Fruit fly (Drosophila melanogaster) whole organism, embryonic: Measurements from ENCODE around the gene Cyp1.
A peak's percentile ranks its signal among the peaks of the same experiment; 100 is the strongest.

Experiments used
- B-H2 ChIP-seq: fragments of 200-800 bp; sonication (Bioruptor generic); optimal IDR thresholded peaks from 2 replicates; lab custom pipeline; 2018; ENCODE audit warnings: missing biosample characterization, mild to moderate bottlenecking, missing genetic modification characterization
- CG10366 ChIP-seq: fragments of 200-800 bp; sonication (Bioruptor generic); IDR thresholded peaks from 2 replicates; pipeline ENCODE4 v1.3.6; 2022; ENCODE audit warnings: missing biosample characterization, missing genetic modification characterization
- CG10565 ChIP-seq: fragments of 200-800 bp; sonication (Bioruptor generic); optimal IDR thresholded peaks from 3 replicates; lab custom pipeline; 2016; ENCODE audit warnings: missing biosample characterization, mild to moderate bottlenecking, missing genetic modification characterization
- CG10979 ChIP-seq: fragments of 200-800 bp; sonication (Bioruptor generic); optimal IDR thresholded peaks from 2 replicates; lab custom pipeline; 2018; ENCODE audit warnings: missing biosample characterization, mild to moderate bottlenecking, missing genetic modification characterization, moderate library complexity
- CG12155 ChIP-seq: fragments of 200-800 bp; sonication (Bioruptor generic); optimal IDR thresholded peaks from 3 replicates; lab custom pipeline; 2016; ENCODE audit warnings: missing biosample characterization, missing genetic modification characterization
- CG12219 ChIP-seq: fragments of 200-800 bp; sonication (Bioruptor generic); optimal IDR thresholded peaks from 3 replicates; lab custom pipeline; 2018; ENCODE audit warnings: missing biosample characterization, mild to moderate bottlenecking, missing genetic modification characterization
- CG13123 ChIP-seq: fragments of 200-800 bp; sonication (Bioruptor generic); optimal IDR thresholded peaks from 2 replicates; lab custom pipeline; 2016; ENCODE audit warnings: missing biosample characterization, missing genetic modification characterization
- CG15601 ChIP-seq: fragments of 200-800 bp; sonication (Bioruptor generic); optimal IDR thresholded peaks from 3 replicates; lab custom pipeline; 2019; ENCODE audit warnings: missing biosample characterization, mild to moderate bottlenecking, missing genetic modification characterization, moderate library complexity
- CG17385 ChIP-seq: fragments of 200-800 bp; sonication (Bioruptor generic); optimal IDR thresholded peaks from 3 replicates; lab custom pipeline; 2018; ENCODE audit warnings: missing biosample characterization, mild to moderate bottlenecking, missing genetic modification characterization
- CG1792 ChIP-seq: fragments of 200-800 bp; sonication (Bioruptor generic); optimal IDR thresholded peaks from 2 replicates; lab custom pipeline; 2016; ENCODE audit warnings: missing biosample characterization, missing genetic modification characterization
- CG18599 ChIP-seq: fragments of 200-800 bp; sonication (Bioruptor generic); optimal IDR thresholded peaks from 3 replicates; lab custom pipeline; 2017; ENCODE audit warnings: missing biosample characterization, missing genetic modification characterization, mild to moderate bottlenecking, moderate library complexity, missing genetic modification reagents
- CG2129 ChIP-seq: fragments of 200-800 bp; sonication (Bioruptor generic); IDR thresholded peaks from 2 replicates; pipeline ENCODE4 v1.3.6; 2022; ENCODE audit warnings: missing biosample characterization, missing genetic modification characterization; ENCODE audit not compliant: partially characterized antibody
- CG2889 ChIP-seq: fragments of 200-800 bp; sonication (Bioruptor generic); IDR thresholded peaks from 3 replicates; pipeline ENCODE4 v1.3.6; 2022; ENCODE audit warnings: missing biosample characterization, missing genetic modification characterization
- CG3065 ChIP-seq: fragments of 200-800 bp; sonication (Bioruptor generic); optimal IDR thresholded peaks from 2 replicates; lab custom pipeline; 2016; ENCODE audit warnings: missing biosample characterization, missing genetic modification characterization
- CG31365 ChIP-seq: fragments of 200-800 bp; sonication (Bioruptor generic); optimal IDR thresholded peaks from 2 replicates; lab custom pipeline; 2018; ENCODE audit warnings: missing biosample characterization, mild to moderate bottlenecking, missing genetic modification characterization
- CG3163 ChIP-seq: fragments of 200-800 bp; sonication (Bioruptor generic); optimal IDR thresholded peaks from 3 replicates; lab custom pipeline; 2016; ENCODE audit warnings: missing biosample characterization, missing genetic modification characterization
- CG3407 ChIP-seq: fragments of 200-800 bp; sonication (Bioruptor generic); optimal IDR thresholded peaks from 2 replicates; lab custom pipeline; 2018; ENCODE audit warnings: missing biosample characterization, mild to moderate bottlenecking, missing genetic modification characterization
- CG34224 ChIP-seq: fragments of 200-800 bp; sonication (Bioruptor generic); IDR thresholded peaks from 3 replicates; pipeline ENCODE4 v1.3.6; 2022; ENCODE audit warnings: missing biosample characterization, missing genetic modification characterization; ENCODE audit not compliant: partially characterized antibody
- CG4424 ChIP-seq: fragments of 200-800 bp; sonication (Bioruptor generic); optimal IDR thresholded peaks from 3 replicates; lab custom pipeline; 2016; ENCODE audit warnings: missing biosample characterization, missing genetic modification characterization
- CG4854 ChIP-seq: fragments of 200-800 bp; sonication (Bioruptor generic); optimal IDR thresholded peaks from 2 replicates; lab custom pipeline; 2016; ENCODE audit warnings: missing biosample characterization, missing genetic modification characterization, inconsistent platforms
- CG6175 ChIP-seq: fragments of 200-800 bp; sonication (Bioruptor generic); IDR thresholded peaks from 3 replicates; pipeline ENCODE4 v1.3.6; 2022; ENCODE audit warnings: missing biosample characterization, missing genetic modification characterization
- CG6791 ChIP-seq: fragments of 200-800 bp; sonication (Bioruptor generic); IDR thresholded peaks from 3 replicates; pipeline ENCODE4 v1.3.6; 2022; ENCODE audit warnings: missing biosample characterization, missing genetic modification characterization; ENCODE audit not compliant: partially characterized antibody
- CG8765 ChIP-seq: fragments of 200-800 bp; sonication (Bioruptor generic); IDR thresholded peaks from 2 replicates; pipeline ENCODE4 v1.3.6; 2022; ENCODE audit warnings: missing biosample characterization, missing genetic modification characterization
- CG9727 ChIP-seq: fragments of 200-800 bp; sonication (Bioruptor generic); optimal IDR thresholded peaks from 3 replicates; lab custom pipeline; 2017; ENCODE audit warnings: missing biosample characterization, mild to moderate bottlenecking, missing genetic modification characterization
- Dbx ChIP-seq: fragments of 200-800 bp; sonication (Bioruptor generic); IDR thresholded peaks from 3 replicates; pipeline ENCODE4 v1.3.6; 2022; ENCODE audit warnings: missing biosample characterization, missing genetic modification characterization
- Dip3 ChIP-seq: fragments of 200-800 bp; sonication (Bioruptor generic); optimal IDR thresholded peaks from 3 replicates; lab custom pipeline; 2016; ENCODE audit warnings: missing biosample characterization, missing genetic modification characterization
- Dll ChIP-seq: fragments of 200-800 bp; sonication (Bioruptor generic); IDR thresholded peaks from 4 replicates; pipeline ENCODE4 v1.3.6; 2022; ENCODE audit warnings: missing biosample characterization, missing genetic modification characterization; ENCODE audit not compliant: partially characterized antibody
- NC2α ChIP-seq: fragments of 200-800 bp; sonication (Bioruptor generic); optimal IDR thresholded peaks from 2 replicates; lab custom pipeline; 2016; ENCODE audit warnings: missing biosample characterization, missing genetic modification characterization
- Oli ChIP-seq: fragments of 200-800 bp; sonication (Bioruptor generic); optimal IDR thresholded peaks from 2 replicates; lab custom pipeline; 2018; ENCODE audit warnings: missing biosample characterization, mild to moderate bottlenecking, missing genetic modification characterization, moderate library complexity
- Rfx ChIP-seq: fragments of 200-800 bp; sonication (Bioruptor generic); IDR thresholded peaks from 2 replicates; pipeline ENCODE4 v1.3.6; 2022; ENCODE audit warnings: missing biosample characterization, missing genetic modification characterization
- Rx ChIP-seq: fragments of 200-800 bp; sonication (Bioruptor generic); IDR thresholded peaks from 2 replicates; pipeline ENCODE4 v1.3.6; 2022; ENCODE audit warnings: missing biosample characterization, missing genetic modification characterization
- TFAM ChIP-seq: fragments of 200-800 bp; sonication (Bioruptor generic); optimal IDR thresholded peaks from 2 replicates; lab custom pipeline; 2017; ENCODE audit warnings: missing biosample characterization, missing genetic modification characterization, inconsistent platforms
- chif ChIP-seq, 2 experiments: fragments of 200-800 bp; sonication (Bioruptor generic); optimal IDR thresholded peaks; 3 replicates each; lab custom pipeline; 2016; ENCODE audit warnings: missing biosample characterization in 2 of 2, missing genetic modification characterization in 2 of 2
- dmrt11E ChIP-seq: fragments of 200-800 bp; sonication (Bioruptor generic); optimal IDR thresholded peaks from 3 replicates; lab custom pipeline; 2018; ENCODE audit warnings: missing biosample characterization, mild to moderate bottlenecking, missing genetic modification characterization, moderate library complexity
- dysf ChIP-seq: fragments of 200-800 bp; sonication (Bioruptor generic); IDR thresholded peaks from 3 replicates; pipeline ENCODE4 v1.3.6; 2022; ENCODE audit warnings: missing biosample characterization, missing genetic modification characterization
- esg ChIP-seq: fragments of 200-800 bp; sonication (Bioruptor generic); conservative IDR thresholded peaks from 2 replicates; pipeline ENCODE4 v1.3.6; 2022; ENCODE audit warnings: missing biosample characterization, missing genetic modification characterization
- ham ChIP-seq: fragments of 200-800 bp; sonication (Bioruptor generic); IDR thresholded peaks from 2 replicates; pipeline ENCODE4 v1.3.6; 2022; ENCODE audit warnings: missing biosample characterization, missing genetic modification characterization
- hth ChIP-seq: fragments of >200 bp; optimal IDR thresholded peaks from 2 replicates; lab custom pipeline; 2017; ENCODE audit warnings: inconsistent platforms
- kah ChIP-seq: fragments of 200-800 bp; sonication (Bioruptor generic); optimal IDR thresholded peaks from 2 replicates; lab custom pipeline; 2018; ENCODE audit warnings: missing biosample characterization, mild to moderate bottlenecking, missing genetic modification characterization
- maf-S ChIP-seq: fragments of 200-800 bp; sonication (Bioruptor generic); optimal IDR thresholded peaks from 2 replicates; lab custom pipeline; 2016; ENCODE audit warnings: missing biosample characterization, missing genetic modification characterization
- mam ChIP-seq: fragments of 200-800 bp; sonication (Bioruptor generic); optimal IDR thresholded peaks from 3 replicates; lab custom pipeline; 2016; ENCODE audit warnings: missing biosample characterization, missing genetic modification characterization
- mld ChIP-seq: fragments of 200-800 bp; sonication (Bioruptor generic); IDR thresholded peaks from 3 replicates; pipeline ENCODE4 v1.3.6; 2022; ENCODE audit warnings: missing biosample characterization, missing genetic modification characterization; ENCODE audit not compliant: partially characterized antibody
- odd ChIP-seq: fragments of 200-800 bp; sonication (Bioruptor generic); optimal IDR thresholded peaks from 2 replicates; lab custom pipeline; 2017; ENCODE audit warnings: missing biosample characterization, mild to moderate bottlenecking, missing genetic modification characterization
- pan ChIP-seq, 4 experiments: fragments of >200 bp in 3 of 4; fragments of 200-800 bp in 1 of 4; sonication (Bioruptor generic) in 1 of 4; optimal IDR thresholded peaks in 3 of 4; IDR thresholded peaks in 1 of 4; 2 replicates each; pipeline versions ENCODE4 v1.3.6 to Lab custom; 2017 to 2022; ENCODE audit warnings: missing biosample characterization in 2 of 4, missing genetic modification characterization in 2 of 4, mixed read lengths in 1 of 4
- peb ChIP-seq: fragments of 200-800 bp; sonication (Bioruptor generic); IDR thresholded peaks from 2 replicates; pipeline ENCODE4 v1.3.6; 2022; ENCODE audit warnings: missing biosample characterization, missing genetic modification characterization
- ttk ChIP-seq: fragments of 200-800 bp; sonication (Bioruptor generic); IDR thresholded peaks from 2 replicates; pipeline ENCODE4 v2.1.2; 2022; ENCODE audit warnings: missing biosample characterization, missing genetic modification characterization
- twi ChIP-seq: fragments of 200-800 bp; optimal IDR thresholded peaks from 2 replicates; lab custom pipeline; 2019; ENCODE audit warnings: missing biosample characterization, mild to moderate bottlenecking, missing genetic modification characterization, moderate library complexity
- unpg ChIP-seq: fragments of 200-800 bp; sonication (Bioruptor generic); optimal IDR thresholded peaks from 3 replicates; lab custom pipeline; 2018; ENCODE audit warnings: missing biosample characterization, mild to moderate bottlenecking, missing genetic modification characterization, moderate library complexity
- wdn ChIP-seq: fragments of 200-800 bp; sonication (Bioruptor generic); IDR thresholded peaks from 2 replicates; pipeline ENCODE4 v1.3.6; 2022; ENCODE audit warnings: missing biosample characterization, missing genetic modification characterization

Cyp1 gene

dm6 chrX:16335107-16335642 lies 15.0 kb upstream of the Cyp1 start (continued):
- TF ChIP-seq TFAM (GFP tag; lab: Kevin White, UChicago) = no peak
- TF ChIP-seq Rx (GFP tag; lab: Robert Waterston, UW) = no peak; the same call in 1 of the 2 replicates
- TF ChIP-seq ham (GFP tag; lab: Robert Waterston, UW) = no peak
- TF ChIP-seq CG10979 (tag; lab: Kevin White, UChicago) = peak; percentile 21
- TF ChIP-seq mam (GFP tag; lab: Kevin White, UChicago) = peak; percentile 71
- peak; percentile 82 for TF ChIP-seq CG18599
- peak; percentile 70 for TF ChIP-seq unpg
- TF ChIP-seq twi (tag; lab: Kevin White, UChicago) = no peak
- peak; percentile 11 for TF ChIP-seq CG3065
- peak; percentile 8 for TF ChIP-seq dmrt11E (tag; lab: Kevin White, UChicago)
- no peak for TF ChIP-seq mld
- peak; percentile 98 for TF ChIP-seq CG12155
- TF ChIP-seq CG8765 (GFP tag; lab: Robert Waterston, UW) = peak; percentile 47; the same call in 1 of the 2 replicates
- TF ChIP-seq Rfx (GFP tag; lab: Robert Waterston, UW) = peak; percentile 85
- peak; percentile 90 for TF ChIP-seq CG17385 (GFP tag; lab: Kevin White, UChicago)
- TF ChIP-seq odd (GFP tag; lab: Kevin White, UChicago) = peak; percentile 71
- TF ChIP-seq kah = peak; percentile 26
- peak; percentile 14 for TF ChIP-seq CG13123 (GFP tag; lab: Kevin White, UChicago)
- TF ChIP-seq CG2129 (GFP tag; lab: Robert Waterston, UW) = no peak
- peak; percentile 71 for TF ChIP-seq wdn (GFP tag; lab: Robert Waterston, UW)
- TF ChIP-seq CG4854 (GFP tag; lab: Kevin White, UChicago) = peak; percentile 37
- no peak for TF ChIP-seq CG6791
- peak; percentile 72 for TF ChIP-seq ttk
- TF ChIP-seq CG2889 (GFP tag; lab: Robert Waterston, UW) = peak; percentile 61; the same call in 1 of the 3 replicates
- TF ChIP-seq CG10565 = no peak
- TF ChIP-seq CG6175 (GFP tag; lab: Robert Waterston, UW) = peak; percentile 41; the same call in 1 of the 3 replicates
- peak; percentile 64 for TF ChIP-seq maf-S
- peak; percentile 32; the same call in 1 of the 2 replicates for TF ChIP-seq peb
- TF ChIP-seq dysf (GFP tag; lab: Robert Waterston, UW) = peak; percentile 76; the same call in 2 of the 3 replicates
- 0 out of 4 replicates have a peak, but pooled peaks have one; percentile 22 for TF ChIP-seq Dll (GFP tag; lab: Robert Waterston, UW)
- no peak for TF ChIP-seq NC2α (GFP tag; lab: Kevin White, UChicago)
- no peak for TF ChIP-seq CG34224
- peak; percentile 71 for TF ChIP-seq esg (GFP tag; lab: Robert Waterston, UW)
- TF ChIP-seq CG12219 (GFP tag; lab: Kevin White, UChicago) = peak; percentile 48
- TF ChIP-seq Dbx (GFP tag; lab: Robert Waterston, UW) = peak; percentile 78
- TF ChIP-seq CG1792 (GFP tag; lab: Kevin White, UChicago) = peak; percentile 37
- TF ChIP-seq Oli = peak; percentile 62
- peak; percentile 62 for TF ChIP-seq CG10366 (GFP tag; lab: Robert Waterston, UW)
- peak; percentile 67 for TF ChIP-seq B-H2 (GFP tag; lab: Kevin White, UChicago)
- TF ChIP-seq Dip3 (GFP tag; lab: Kevin White, UChicago) = peak; percentile 62
- no peak for TF ChIP-seq pan (optimal IDR thresholded peaks at IDR 0.05; lab: Kevin White, UChicago)
- TF ChIP-seq pan (GFP tag; optimal IDR thresholded peaks at IDR 0.05 in 1 of 2, IDR thresholded peaks at IDR 0.05 in 1 of 2) = peak in 1 of 2 experiments; percentile 83
- TF ChIP-seq hth (lab: Kevin White, UChicago) = no peak
- TF ChIP-seq CG3163 = peak; percentile 48
- peak; percentile 62 for TF ChIP-seq CG9727
- peak; percentile 21 for TF ChIP-seq CG15601 (tag; lab: Kevin White, UChicago)
- TF ChIP-seq CG4424 (GFP tag; lab: Kevin White, UChicago) = peak; percentile 65
- peak; percentile 30 for TF ChIP-seq CG3407 (GFP tag; lab: Kevin White, UChicago)
- TF ChIP-seq chif (GFP tag; optimal IDR thresholded peaks at IDR 0.05; lab: Kevin White, UChicago) = peak; percentile 33 to 53
- TF ChIP-seq CG31365 (tag; lab: Kevin White, UChicago) = no peak
